Worm (Caenorhabditis elegans) whole organism, L1 larva: Measurements from ENCODE around the gene bcl-7.

Experiments
- efl-3 ChIP-seq: fragments of 200-800 bp; sonication (Bioruptor generic); optimal IDR thresholded peaks from 2 replicates; lab custom pipeline; 2018; ENCODE audit warnings: mild to moderate bottlenecking, missing genetic modification characterization, missing compliant biosample characterization
- lir-3 ChIP-seq: sonication (generic microtip); optimal IDR thresholded peaks from 2 replicates; lab custom pipeline; 2016; ENCODE audit warnings: mild to moderate bottlenecking, missing genetic modification characterization, moderate library complexity, missing compliant biosample characterization; ENCODE audit not compliant: poor library complexity
- lsy-2 ChIP-seq, 2 experiments: fragments of 150-350 bp; optimal IDR thresholded peaks; 2 replicates each; lab custom pipeline; 2014; ENCODE audit warnings: missing biosample characterization in 2 of 2, missing genetic modification characterization in 2 of 2
- mdl-1 ChIP-seq, 2 experiments: fragments of 150-350 bp; optimal IDR thresholded peaks; 2 replicates each; lab custom pipeline; 2014 to 2017; ENCODE audit warnings: missing biosample characterization in 2 of 2, missing genetic modification characterization in 2 of 2, inconsistent platforms in 1 of 2
- nhr-237 ChIP-seq: fragments of 150-350 bp; optimal IDR thresholded peaks from 2 replicates; lab custom pipeline; 2014; ENCODE audit warnings: missing biosample characterization, missing genetic modification characterization
- nhr-90 ChIP-seq: sonication (generic microtip); optimal IDR thresholded peaks from 2 replicates; lab custom pipeline; 2016; ENCODE audit warnings: mild to moderate bottlenecking, missing genetic modification characterization, missing compliant biosample characterization; ENCODE audit not compliant: poor library complexity
- skn-1 ChIP-seq: fragments of 150-350 bp; optimal IDR thresholded peaks from 2 replicates; lab custom pipeline; 2014; ENCODE audit warnings: missing biosample characterization, missing genetic modification characterization

- no peak for TF ChIP-seq nhr-237
- no peak for TF ChIP-seq lir-3 (tag; lab: Kevin White, UChicago)
- TF ChIP-seq efl-3 (GFP tag; lab: Kevin White, UChicago), result no peak
- no peak for TF ChIP-seq lsy-2 (tag; optimal IDR thresholded peaks at IDR 0.05; lab: Kevin White, UChicago)
- TF ChIP-seq nhr-90 (tag; lab: Kevin White, UChicago), result no peak
- TF ChIP-seq mdl-1 (tag; optimal IDR thresholded peaks at IDR 0.05; lab: Kevin White, UChicago), result no peak
- no peak for TF ChIP-seq skn-1 (tag; lab: Kevin White, UChicago)
These were observed 11.1 kb downstream of the bcl-7 start, which contains the start of gene EGAP1.1 for ce11 chrIII:5936992-5937391.
